Fruit fly (Drosophila melanogaster): ENCODE data around the gene CG32563.

The CG32563 gene

DNA sequence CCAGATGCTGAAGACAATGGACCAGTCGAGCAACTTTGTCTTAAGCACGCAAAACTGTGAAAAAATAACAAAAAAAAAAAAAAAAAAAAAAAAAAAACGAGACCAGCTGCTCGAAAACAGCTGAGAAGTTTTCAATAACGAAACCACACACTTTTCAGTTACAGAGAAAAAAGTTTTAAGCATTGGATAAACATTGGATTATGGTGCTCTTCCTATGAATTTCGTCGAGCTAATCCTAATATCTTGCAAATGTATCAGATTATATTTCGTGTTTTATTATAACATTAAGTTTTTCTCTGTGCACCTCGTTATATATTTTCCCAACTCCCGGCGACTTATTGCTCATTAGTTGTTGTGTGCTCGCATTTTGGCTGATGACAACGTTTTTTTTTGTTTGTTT, 31.7 kb upstream of the CG32563 start (continued):
- TF ChIP-seq croc (GFP tag; conservative IDR thresholded peaks at IDR 0.05) (no peak; the same call in 2 of the 3 replicates), mam (GFP tag; optimal IDR thresholded peaks at IDR 0.05) (peak; percentile 49), bcd (GFP tag; optimal IDR thresholded peaks at IDR 0.05) (peak; percentile 34), NC2α (GFP tag; optimal IDR thresholded peaks at IDR 0.05) (no peak), pfk (GFP tag; optimal IDR thresholded peaks at IDR 0.05) (no peak), CG34224 (GFP tag; IDR thresholded peaks at IDR 0.05; ENCODE audit: partially characterized antibody) (no peak; the same call in 2 of the 3 replicates), CG7987 (GFP tag; optimal IDR thresholded peaks at IDR 0.05) (no peak), sima (GFP tag; optimal IDR thresholded peaks at IDR 0.05) (no peak), CG3281 (GFP tag; optimal IDR thresholded peaks at IDR 0.05) (peak; percentile 27), z (GFP tag; IDR thresholded peaks at IDR 0.05) (no peak), ci (GFP tag; IDR thresholded peaks at IDR 0.05) (peak; percentile 79), HLHmδ (GFP tag; optimal IDR thresholded peaks at IDR 0.05) (no peak), ems (GFP tag; optimal IDR thresholded peaks at IDR 0.05) (no peak), hb (GFP tag; IDR thresholded peaks at IDR 0.05; ENCODE audit: partially characterized antibody) (no peak), Hand (GFP tag; optimal IDR thresholded peaks at IDR 0.05) (no peak), repo (GFP tag; optimal IDR thresholded peaks at IDR 0.05) (peak; percentile 16), HLH54F (GFP tag; optimal IDR thresholded peaks at IDR 0.05) (peak; percentile 34), CG7372 (GFP tag; IDR thresholded peaks at IDR 0.05) (peak; percentile 51; the same call in 1 of the 2 replicates), CG2202 (tag; optimal IDR thresholded peaks at IDR 0.05) (no peak), D19B (GFP tag; optimal IDR thresholded peaks at IDR 0.05) (no peak), Dad (GFP tag; optimal IDR thresholded peaks at IDR 0.05) (no peak), CG11504 (tag; optimal IDR thresholded peaks at IDR 0.05) (peak; percentile 65), tx (GFP tag; optimal IDR thresholded peaks at IDR 0.05) (peak; percentile 6), abd-A (tag; optimal IDR thresholded peaks at IDR 0.05) (no peak), Dek (tag; optimal IDR thresholded peaks at IDR 0.05) (peak; percentile 41), lmd (GFP tag; IDR thresholded peaks at IDR 0.05) (peak; percentile 74), Bgb (GFP tag; IDR thresholded peaks at IDR 0.05; ENCODE audit: partially characterized antibody) (no peak), hbn (GFP tag; IDR thresholded peaks at IDR 0.05; ENCODE audit: partially characterized antibody) (no peak), wor (GFP tag; IDR thresholded peaks at IDR 0.05) (no peak), cas (GFP tag; IDR thresholded peaks at IDR 0.05) (peak; percentile 39; the same call in 1 of the 2 replicates), CG12391 (tag; optimal IDR thresholded peaks at IDR 0.05) (peak; percentile 38), CG13123 (GFP tag; optimal IDR thresholded peaks at IDR 0.05) (peak; percentile 9), nom (GFP tag; optimal IDR thresholded peaks at IDR 0.05) (no peak), Poxn (GFP tag; IDR thresholded peaks at IDR 0.05) (no peak), NFAT (GFP tag; IDR thresholded peaks at IDR 0.05) (peak; percentile 51; the same call in 1 of the 2 replicates), CG17829 (tag; optimal IDR thresholded peaks at IDR 0.05) (peak; percentile 17), br (optimal IDR thresholded peaks at IDR 0.05) (no peak), kay (GFP tag; optimal IDR thresholded peaks at IDR 0.05) (no peak), fd102C (GFP tag; optimal IDR thresholded peaks at IDR 0.05) (no peak), CG2712 (tag; optimal IDR thresholded peaks at IDR 0.05) (peak; percentile 52), nmo (GFP tag; optimal IDR thresholded peaks at IDR 0.05) (peak; percentile 46), CG34422 (GFP tag; IDR thresholded peaks at IDR 0.05) (peak; percentile 62; the same call in 1 of the 3 replicates), pho (GFP tag; optimal IDR thresholded peaks at IDR 0.05) (no peak), sim (GFP tag; IDR thresholded peaks at IDR 0.05) (no peak), slbo (GFP tag; IDR thresholded peaks at IDR 0.05) (peak; percentile 74), CG8290 (GFP tag; optimal IDR thresholded peaks at IDR 0.05) (no peak), CG8290 (tag; optimal IDR thresholded peaks at IDR 0.05) (peak in 1 of 2 experiments; percentile 47), oc (tag; optimal IDR thresholded peaks at IDR 0.05) (peak; percentile 66), CG4730 (GFP tag; IDR thresholded peaks at IDR 0.05) (peak; percentile 31; the same call in 1 of the 2 replicates), peb (GFP tag; IDR thresholded peaks at IDR 0.05) (0 out of 2 replicates have a peak, but pooled peaks have one; percentile 19), ro (GFP tag; IDR thresholded peaks at IDR 0.05) (no peak), zfh1 (GFP tag; IDR thresholded peaks at IDR 0.05) (no peak)
